Worm (Caenorhabditis elegans) whole organism, L4/young adult: Measurements from ENCODE around the gene D2063.1.

Source experiments
- W03F9.2 ChIP-seq: fragments of 150-350 bp; optimal IDR thresholded peaks from 2 replicates; lab custom pipeline; 2014; ENCODE audit warnings: missing biosample characterization, missing genetic modification characterization
- dao-5 ChIP-seq: sonication (generic microtip); optimal IDR thresholded peaks from 2 replicates; lab custom pipeline; 2016; ENCODE audit warnings: missing genotype, missing genetic modification characterization, moderate library complexity, missing compliant biosample characterization
- him-1 ChIP-seq: sonication (generic microtip); optimal IDR thresholded peaks from 2 replicates; lab custom pipeline; 2016; ENCODE audit warnings: missing genotype, missing genetic modification reagents, missing genetic modification characterization, missing compliant biosample characterization

DNA sequence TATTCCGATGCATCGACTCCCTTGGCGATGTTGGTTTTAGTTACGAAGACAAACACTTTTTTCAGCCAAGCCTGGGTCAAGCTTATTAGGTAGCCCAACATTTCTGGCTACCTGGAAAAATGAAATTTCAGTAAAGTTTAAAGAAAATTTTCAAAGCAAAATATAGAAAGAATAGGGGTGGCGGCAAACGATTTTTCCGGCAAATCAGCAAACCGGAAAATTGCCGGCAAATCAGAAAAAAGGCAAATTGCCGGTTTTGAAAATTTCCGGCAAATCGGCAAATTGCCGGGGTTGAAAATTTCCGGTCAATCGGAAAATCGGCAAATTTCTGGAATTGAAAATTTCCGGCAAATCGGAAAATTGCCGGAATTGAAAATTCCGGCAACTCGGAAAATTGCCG is 50.7 kb downstream of the D2063.1 start, which contains the start of gene F32D1.8:
- no peak for TF ChIP-seq him-1 (tag; lab: Kevin White, UChicago)
- TF ChIP-seq dao-5, result no peak
- no peak for TF ChIP-seq W03F9.2 (tag; lab: Kevin White, UChicago)
